Fruit fly (Drosophila melanogaster) S2 (cell line): Measurements from ENCODE around the gene RpS28a.

Experiments
- CG8478 ChIP-seq: fragments of >200 bp; optimal IDR thresholded peaks from 2 replicates; lab custom pipeline; 2018
- CTCF ChIP-seq, 2 experiments: fragments of >200 bp; optimal IDR thresholded peaks; 2 replicates each; lab custom pipeline; 2018

DNA sequence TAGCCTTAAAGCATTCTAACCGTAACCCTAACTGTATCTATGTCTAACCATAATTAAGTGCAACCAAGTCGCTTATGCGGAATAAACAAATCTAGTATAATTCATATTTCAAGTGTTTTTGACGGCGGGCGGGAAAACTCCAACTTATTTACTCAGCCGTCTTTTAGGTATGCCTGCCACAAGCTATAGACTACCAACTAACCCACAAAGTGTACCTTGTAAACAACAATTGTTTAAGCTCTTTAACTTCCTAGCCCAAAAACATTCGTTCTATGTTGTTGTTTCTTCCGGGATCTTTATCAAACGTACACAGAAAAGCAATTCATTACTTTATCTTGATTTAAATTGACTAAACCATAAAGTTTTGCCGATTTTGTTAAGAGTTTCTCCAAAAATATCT lies 31.8 kb downstream of the RpS28a start:
- TF ChIP-seq CG8478 (no peak), CTCF (optimal IDR thresholded peaks at IDR 0.05; lab: Kevin White, UChicago) (no peak)
